Fruit fly (Drosophila melanogaster) ovary, adult (tissue): Measurements from ENCODE around the gene CG7251.

ENCODE experiments used
- CG17801 ChIP-seq: fragments of 200-800 bp; optimal IDR thresholded peaks from 2 replicates; lab custom pipeline; 2019; ENCODE audit warnings: missing biosample characterization, mild to moderate bottlenecking, missing genetic modification characterization, moderate library complexity; ENCODE audit not compliant: partially characterized antibody

Gene CG7251

dm6 chr2L:5588314-5588713, at the start of gene CG7251:
TSS of gene CG7251 (minus strand) at chr2L:5588414.
- TF ChIP-seq CG17801 (GFP tag; lab: Kevin White, UChicago) = no peak

dm6 chr2L:5623727-5624407, 35.7 kb upstream of the CG7251 start, which contains the start of gene Cyp6a16:
TSS of gene Cyp6a16 (minus strand) at chr2L:5623762.
- TF ChIP-seq CG17801 (GFP tag; lab: Kevin White, UChicago) = no peak

dm6 chr2L:5617896-5618505, 29.8 kb upstream of the CG7251 start, which contains the start of gene DIP-eta:
TSS of gene DIP-eta (minus strand) at chr2L:5617946.
- no peak for TF ChIP-seq CG17801 (GFP tag; lab: Kevin White, UChicago)

- TF ChIP-seq CG17801 (GFP tag; lab: Kevin White, UChicago) = no peak
Measured at dm6 chr2L:5617224-5617623, 29.0 kb upstream of the CG7251 start.

- TF ChIP-seq CG17801 (GFP tag; lab: Kevin White, UChicago) = no peak
Measured at dm6 chr2L:5610629-5611028, 22.4 kb upstream of the CG7251 start.

- TF ChIP-seq CG17801 (GFP tag; lab: Kevin White, UChicago) = no peak
Measured at dm6 chr2L:5610108-5610507, 21.9 kb upstream of the CG7251 start.

dm6 chr2L:5596533-5596932, 8.3 kb upstream of the CG7251 start, which contains the start of gene CG18266:
TSS of gene CG18266 (plus strand) at chr2L:5596833.
- TF ChIP-seq CG17801 (GFP tag; lab: Kevin White, UChicago) = no peak

dm6 chr2L:5593839-5594238, 5.6 kb upstream of the CG7251 start:
- no peak for TF ChIP-seq CG17801 (GFP tag; lab: Kevin White, UChicago)

- no peak for TF ChIP-seq CG17801 (GFP tag; lab: Kevin White, UChicago)
Measured at dm6 chr2L:5581016-5581415, 7.2 kb downstream of the CG7251 start, which contains the start of gene CG14011. TSS of gene CG14011 (minus strand) at chr2L:5581116.

dm6 chr2L:5569503-5569902, 18.7 kb downstream of the CG7251 start:
- TF ChIP-seq CG17801 (GFP tag; lab: Kevin White, UChicago) = no peak

- no peak for TF ChIP-seq CG17801 (GFP tag; lab: Kevin White, UChicago)
Measured at dm6 chr2L:5567103-5567502, 21.1 kb downstream of the CG7251 start.

dm6 chr2L:5558809-5559392, 29.3 kb downstream of the CG7251 start, which contains the start of gene GluRIIB:
TSS of gene GluRIIB (plus strand) at chr2L:5559342.
- TF ChIP-seq CG17801 (GFP tag; lab: Kevin White, UChicago) = no peak

dm6 chr2L:5554818-5555217, 33.4 kb downstream of the CG7251 start, which contains the start of gene GluRIIA:
TSS of gene GluRIIA (plus strand) at chr2L:5555072.
- TF ChIP-seq CG17801 (GFP tag; lab: Kevin White, UChicago) = no peak

- no peak for TF ChIP-seq CG17801 (GFP tag; lab: Kevin White, UChicago)
Measured at dm6 chr2L:5553750-5554149, 34.5 kb downstream of the CG7251 start, which contains the start of the genes CG14013 and CG14017. TSS of gene CG14013 (minus strand) at chr2L:5553850. TSS of gene CG14017 (plus strand) at chr2L:5553897.

dm6 chr2L:5551538-5551937, 36.7 kb downstream of the CG7251 start, which contains the start of gene CG18269:
TSS of gene CG18269 (plus strand) at chr2L:5551838.
- TF ChIP-seq CG17801 (GFP tag; lab: Kevin White, UChicago) = no peak
